Worm (Caenorhabditis elegans) whole organism, midembryonic: ENCODE measurements around the gene lgc-41.

Experiments used
- T22C8.4 ChIP-seq: fragments of 200-800 bp; sonication (Bioruptor generic); IDR thresholded peaks from 2 replicates; pipeline ENCODE4 v1.3.6; 2022; ENCODE audit warnings: missing genetic modification characterization, missing compliant biosample characterization
- cog-1 ChIP-seq: sonication (generic microtip); optimal IDR thresholded peaks from 2 replicates; lab custom pipeline; 2016; ENCODE audit warnings: missing genetic modification characterization, missing compliant biosample characterization
- flt-1 ChIP-seq: fragments of 200-800 bp; sonication (Bioruptor generic); IDR thresholded peaks from 2 replicates; pipeline ENCODE4 v1.3.6; 2022; ENCODE audit warnings: missing genetic modification characterization, missing compliant biosample characterization
- klf-2 ChIP-seq: fragments of 200-800 bp; sonication (Bioruptor generic); conservative IDR thresholded peaks from 2 replicates; pipeline ENCODE4 v1.3.6; 2022; ENCODE audit warnings: missing genetic modification reagents, missing genetic modification characterization, missing compliant biosample characterization
- med-1 ChIP-seq: sonication (generic microtip); optimal IDR thresholded peaks from 2 replicates; lab custom pipeline; 2017; ENCODE audit warnings: missing genetic modification characterization, mild to moderate bottlenecking, missing compliant biosample characterization, antibody characterized with exemption, missing genetic modification reagents; ENCODE audit not compliant: insufficient read depth
- ref-1 ChIP-seq: fragments of 200-800 bp; sonication (Bioruptor generic); conservative IDR thresholded peaks from 2 replicates; pipeline ENCODE4 v1.3.6; 2022; ENCODE audit warnings: missing genetic modification reagents, missing genetic modification characterization, missing compliant biosample characterization
- tab-1 ChIP-seq: fragments of 200-800 bp; sonication (Bioruptor generic); IDR thresholded peaks from 2 replicates; pipeline ENCODE4 v1.3.6; 2022; ENCODE audit warnings: missing genetic modification characterization, missing compliant biosample characterization
- ztf-23 ChIP-seq: fragments of 200-800 bp; sonication (Bioruptor generic); IDR thresholded peaks from 2 replicates; pipeline ENCODE4 v1.3.6; 2022; ENCODE audit warnings: missing genetic modification reagents, missing genetic modification characterization, missing compliant biosample characterization
- ztf-29 ChIP-seq: fragments of 200-800 bp; sonication (Bioruptor generic); IDR thresholded peaks from 2 replicates; pipeline ENCODE4 v1.3.6; 2022; ENCODE audit warnings: missing genetic modification reagents, missing genetic modification characterization, missing compliant biosample characterization

lgc-41 gene

DNA sequence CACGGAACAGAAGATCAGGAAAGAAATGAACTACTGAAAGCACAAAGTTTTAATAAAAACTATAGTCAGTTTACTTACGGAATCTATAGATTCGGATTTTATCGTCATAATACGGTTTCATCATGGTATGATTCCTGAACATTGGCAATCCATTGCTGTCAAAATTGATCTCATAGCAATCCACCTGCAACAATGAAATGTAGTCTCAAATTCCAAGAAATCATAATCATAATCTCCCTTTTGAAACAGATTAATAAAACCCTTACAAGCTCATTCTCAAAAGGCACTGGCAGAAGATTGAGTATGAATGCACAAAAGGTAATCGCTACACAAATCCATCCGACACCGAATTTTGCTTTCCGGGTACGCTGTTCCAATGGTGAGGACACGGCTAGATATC, 8.3 kb downstream of the lgc-41 start:
- TF ChIP-seq cog-1 (tag; lab: Kevin White, UChicago), result no peak
- no peak for TF ChIP-seq tab-1 (GFP tag; lab: Robert Waterston, UW)
- no peak for TF ChIP-seq klf-2 (GFP tag; lab: Robert Waterston, UW)
- no peak for TF ChIP-seq med-1 (GFP tag; lab: Kevin White, UChicago)
- no peak for TF ChIP-seq ztf-23 (GFP tag; lab: Robert Waterston, UW)
- no peak for TF ChIP-seq ref-1
- no peak for TF ChIP-seq flt-1 (GFP tag; lab: Robert Waterston, UW)
- TF ChIP-seq ztf-29 (GFP tag; lab: Robert Waterston, UW), result no peak
- no peak for TF ChIP-seq T22C8.4 (GFP tag; lab: Robert Waterston, UW)

DNA sequence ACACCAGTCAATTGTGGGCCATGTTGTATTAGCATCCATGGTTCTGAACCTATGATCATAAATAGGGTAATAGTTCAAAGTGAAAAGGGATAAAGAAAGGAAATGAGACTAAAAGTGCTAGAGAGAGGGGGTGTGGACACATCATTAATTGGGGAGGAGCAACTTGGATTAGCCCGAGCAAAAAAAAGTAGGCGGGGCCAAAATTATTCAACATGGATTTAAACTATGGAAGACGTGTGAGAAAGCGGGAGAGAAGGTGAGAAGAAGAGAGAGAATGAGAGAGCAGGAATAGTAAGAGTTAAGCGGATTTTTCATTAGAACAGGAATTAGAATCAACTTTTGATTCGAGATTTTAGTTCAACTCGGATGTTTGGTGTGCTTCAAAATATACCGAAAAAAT, 9.5 kb downstream of the lgc-41 start, which contains the start of gene C39B10.1:
Gene C39B10.1 (minus strand): TSS at position 101 of the 400 bp plus-strand sequence.
- no peak for TF ChIP-seq ref-1
- TF ChIP-seq klf-2 (GFP tag; lab: Robert Waterston, UW), result no peak
- TF ChIP-seq ztf-29 (GFP tag; lab: Robert Waterston, UW), result no peak
- TF ChIP-seq cog-1 (tag; lab: Kevin White, UChicago), result no peak
- TF ChIP-seq med-1 (GFP tag; lab: Kevin White, UChicago), result no peak
- no peak for TF ChIP-seq T22C8.4 (GFP tag; lab: Robert Waterston, UW)
- TF ChIP-seq tab-1 (GFP tag; lab: Robert Waterston, UW), result no peak
- no peak for TF ChIP-seq flt-1 (GFP tag; lab: Robert Waterston, UW)
- TF ChIP-seq ztf-23 (GFP tag; lab: Robert Waterston, UW), result no peak

DNA sequence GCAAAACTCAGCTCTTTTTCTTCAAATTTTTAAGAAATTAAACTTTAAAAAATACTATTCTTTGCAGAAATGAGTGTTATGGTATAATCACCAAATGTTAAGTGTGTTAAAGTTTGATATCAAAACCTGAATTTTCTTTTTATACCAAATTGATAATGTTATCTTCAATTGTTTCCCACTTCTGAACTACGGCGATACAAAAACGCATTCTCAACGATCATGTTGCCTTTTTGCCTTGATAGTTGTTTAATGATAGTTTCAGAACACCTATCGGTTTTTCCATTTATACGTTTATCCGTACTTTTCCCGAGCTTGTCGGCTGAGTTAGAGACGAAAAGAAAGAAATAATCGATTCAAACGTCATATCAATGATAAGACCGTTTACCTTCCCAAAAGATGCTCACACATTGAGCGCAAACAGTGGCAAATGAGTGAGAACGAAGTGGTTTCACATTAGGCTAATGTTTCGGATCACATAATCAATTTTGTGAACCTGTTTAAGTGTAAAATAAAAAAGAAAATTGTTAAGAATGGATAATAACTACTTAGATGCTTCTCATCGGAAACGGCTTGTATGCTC, 21.0 kb downstream of the lgc-41 start, which contains the start of gene elt-4:
Gene elt-4 (plus strand): TSS at position 530 of the 580 bp plus-strand sequence.
- no peak for TF ChIP-seq ztf-23 (GFP tag; lab: Robert Waterston, UW)
- no peak for TF ChIP-seq tab-1 (GFP tag; lab: Robert Waterston, UW)
- TF ChIP-seq med-1 (GFP tag; lab: Kevin White, UChicago), result no peak
- TF ChIP-seq klf-2 (GFP tag; lab: Robert Waterston, UW), result no peak
- no peak for TF ChIP-seq ztf-29 (GFP tag; lab: Robert Waterston, UW)
- TF ChIP-seq cog-1 (tag; lab: Kevin White, UChicago), result no peak
- no peak for TF ChIP-seq ref-1
- TF ChIP-seq flt-1 (GFP tag; lab: Robert Waterston, UW), result no peak
- TF ChIP-seq T22C8.4 (GFP tag; lab: Robert Waterston, UW), result no peak

DNA sequence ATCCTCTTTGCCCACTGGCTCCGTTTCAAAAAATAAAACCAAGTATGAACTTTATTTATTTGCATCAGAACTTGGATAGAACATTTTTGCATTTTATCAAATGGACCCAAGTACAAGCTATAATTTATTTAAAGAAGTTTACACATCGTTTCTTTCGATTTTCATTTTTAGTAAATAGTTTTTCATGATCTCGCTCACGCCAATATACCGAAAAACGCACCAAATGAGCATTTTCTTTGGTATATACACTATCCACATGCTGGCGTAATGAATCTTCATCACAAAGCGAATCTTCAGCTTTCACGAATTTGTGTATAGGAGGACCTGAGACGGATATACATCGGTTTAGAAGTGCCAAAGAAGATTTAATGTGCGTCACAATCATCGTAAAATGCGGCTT, 22.5 kb downstream of the lgc-41 start, which contains the start of gene C39B10.7:
Gene C39B10.7 (plus strand): TSS at position 301 of the 400 bp plus-strand sequence.
- TF ChIP-seq ztf-23 (GFP tag; lab: Robert Waterston, UW) (no peak), med-1 (GFP tag; lab: Kevin White, UChicago) (no peak), T22C8.4 (GFP tag; lab: Robert Waterston, UW) (no peak), ref-1 (no peak), klf-2 (GFP tag; lab: Robert Waterston, UW) (no peak), cog-1 (tag; lab: Kevin White, UChicago) (no peak), ztf-29 (GFP tag; lab: Robert Waterston, UW) (no peak), flt-1 (GFP tag; lab: Robert Waterston, UW) (no peak), tab-1 (GFP tag; lab: Robert Waterston, UW) (no peak)

DNA sequence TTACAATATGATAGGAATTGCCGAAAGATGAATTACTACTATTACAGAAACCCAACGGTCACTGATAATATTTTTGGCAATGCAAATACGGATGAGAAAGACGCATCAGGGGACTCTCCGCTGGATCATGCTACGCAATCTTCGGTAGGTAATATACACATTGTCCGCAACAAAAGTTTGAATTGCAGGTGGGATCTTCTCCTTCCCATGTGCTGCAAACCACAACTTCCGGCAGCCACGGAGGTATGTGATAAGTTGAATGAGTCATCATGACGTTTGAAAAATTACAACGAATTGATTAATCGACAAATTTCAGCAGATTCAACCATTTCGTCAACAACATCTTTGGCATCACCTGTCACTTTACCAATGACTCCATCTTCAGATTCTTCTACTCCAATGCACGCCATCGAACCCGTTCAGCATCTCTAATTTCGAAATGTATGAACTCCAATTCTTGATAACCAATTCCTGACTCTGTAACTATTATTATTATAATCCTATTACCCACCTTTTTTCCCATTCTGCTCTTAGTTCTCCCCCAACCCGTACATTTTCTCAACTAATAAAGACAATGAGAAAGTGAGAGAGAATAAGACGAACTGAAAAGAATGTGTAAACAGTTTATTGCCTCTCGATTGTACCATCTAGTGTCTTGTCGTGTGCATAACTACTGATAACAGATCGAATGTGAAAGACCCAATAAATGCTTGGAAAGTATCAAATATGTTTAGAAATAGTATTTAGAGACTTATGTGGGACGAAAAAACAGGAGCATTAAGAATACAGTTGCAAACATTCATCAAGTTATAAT, 23.3 kb downstream of the lgc-41 start:
- no peak for TF ChIP-seq ztf-29 (GFP tag; lab: Robert Waterston, UW)
- TF ChIP-seq med-1 (GFP tag; lab: Kevin White, UChicago), result no peak
- TF ChIP-seq ztf-23 (GFP tag; lab: Robert Waterston, UW), result no peak
- no peak for TF ChIP-seq cog-1 (tag; lab: Kevin White, UChicago)
- no peak for TF ChIP-seq flt-1 (GFP tag; lab: Robert Waterston, UW)
- TF ChIP-seq tab-1 (GFP tag; lab: Robert Waterston, UW), result no peak
- no peak for TF ChIP-seq klf-2 (GFP tag; lab: Robert Waterston, UW)
- no peak for TF ChIP-seq ref-1
- TF ChIP-seq T22C8.4 (GFP tag; lab: Robert Waterston, UW), result no peak

DNA sequence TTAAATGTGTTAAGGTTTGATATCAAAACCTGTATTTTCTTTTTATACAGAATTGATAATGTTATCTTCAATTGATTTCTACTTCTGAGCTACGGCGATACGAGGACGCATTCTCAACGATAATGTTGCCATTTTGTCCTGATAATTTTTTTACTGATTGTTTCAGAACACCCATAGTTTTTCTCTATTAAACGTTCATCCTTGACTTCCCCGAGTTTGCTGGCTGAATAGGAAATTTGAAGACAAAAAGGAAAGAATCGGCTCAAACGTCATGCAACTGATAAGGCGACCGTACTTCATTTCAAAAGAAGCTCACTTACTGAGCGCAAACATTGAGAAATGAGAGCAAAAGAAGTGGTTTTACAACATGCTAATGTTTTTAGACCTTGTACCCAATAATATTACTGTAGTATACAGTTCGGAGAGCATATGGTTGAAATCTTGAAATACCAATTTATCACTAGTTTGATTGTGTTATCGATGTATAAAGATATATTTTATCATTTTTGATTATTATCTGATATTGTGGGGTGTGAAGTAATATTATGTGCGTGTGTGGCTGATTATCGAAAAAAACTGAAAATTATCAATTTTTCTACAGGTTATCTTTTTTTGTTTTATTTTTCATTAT, 25.2 kb downstream of the lgc-41 start:
- TF ChIP-seq med-1 (GFP tag; lab: Kevin White, UChicago) (no peak), ztf-23 (GFP tag; lab: Robert Waterston, UW) (no peak), klf-2 (GFP tag; lab: Robert Waterston, UW) (no peak), T22C8.4 (GFP tag; lab: Robert Waterston, UW) (no peak), cog-1 (tag; lab: Kevin White, UChicago) (no peak), ztf-29 (GFP tag; lab: Robert Waterston, UW) (no peak), ref-1 (no peak), flt-1 (GFP tag; lab: Robert Waterston, UW) (no peak), tab-1 (GFP tag; lab: Robert Waterston, UW) (no peak)

DNA sequence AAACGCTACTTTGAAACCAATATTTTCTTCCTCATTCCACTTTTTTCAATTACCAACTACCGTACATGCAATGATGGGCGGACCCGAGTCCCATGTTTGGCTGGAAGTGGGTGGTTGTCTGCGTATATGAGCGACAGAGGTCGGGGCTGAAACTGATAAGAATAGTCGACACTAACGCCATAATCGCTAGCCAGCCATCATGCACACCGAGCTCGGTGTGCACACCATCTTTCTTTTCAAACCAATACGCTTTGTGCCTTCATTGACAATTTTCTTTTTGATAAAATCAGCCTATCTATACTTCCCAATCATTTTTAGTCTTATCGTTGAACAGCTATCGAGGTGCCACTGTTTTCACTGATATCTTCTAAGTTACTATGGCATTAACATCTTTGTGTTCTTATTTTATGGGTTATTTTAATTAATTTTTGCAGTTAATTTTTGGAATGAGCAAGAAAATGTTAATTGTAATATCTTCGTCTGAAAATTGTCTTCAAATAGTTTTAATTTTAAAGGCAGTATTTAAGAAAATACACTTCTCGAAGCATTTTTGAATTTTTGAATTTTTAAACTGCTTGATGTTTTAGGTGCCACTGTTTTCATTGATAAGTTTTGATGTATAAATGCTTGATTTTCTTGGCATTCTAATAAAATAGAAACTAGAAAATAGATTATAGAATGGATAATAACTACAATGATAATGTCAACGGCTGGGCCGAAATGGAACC, 26.7 kb downstream of the lgc-41 start, which contains the start of gene elt-2:
Gene elt-2 (plus strand): TSS at position 678 of the 728 bp plus-strand sequence.
- no peak for TF ChIP-seq med-1 (GFP tag; lab: Kevin White, UChicago)
- TF ChIP-seq tab-1 (GFP tag; lab: Robert Waterston, UW), result no peak
- no peak for TF ChIP-seq ztf-29 (GFP tag; lab: Robert Waterston, UW)
- no peak for TF ChIP-seq ztf-23 (GFP tag; lab: Robert Waterston, UW)
- no peak for TF ChIP-seq klf-2 (GFP tag; lab: Robert Waterston, UW)
- no peak for TF ChIP-seq ref-1
- TF ChIP-seq flt-1 (GFP tag; lab: Robert Waterston, UW), result no peak
- no peak for TF ChIP-seq cog-1 (tag; lab: Kevin White, UChicago)
- TF ChIP-seq T22C8.4 (GFP tag; lab: Robert Waterston, UW), result no peak
